Worm (Caenorhabditis elegans): ENCODE data around the gene ttr-7.

DNA sequence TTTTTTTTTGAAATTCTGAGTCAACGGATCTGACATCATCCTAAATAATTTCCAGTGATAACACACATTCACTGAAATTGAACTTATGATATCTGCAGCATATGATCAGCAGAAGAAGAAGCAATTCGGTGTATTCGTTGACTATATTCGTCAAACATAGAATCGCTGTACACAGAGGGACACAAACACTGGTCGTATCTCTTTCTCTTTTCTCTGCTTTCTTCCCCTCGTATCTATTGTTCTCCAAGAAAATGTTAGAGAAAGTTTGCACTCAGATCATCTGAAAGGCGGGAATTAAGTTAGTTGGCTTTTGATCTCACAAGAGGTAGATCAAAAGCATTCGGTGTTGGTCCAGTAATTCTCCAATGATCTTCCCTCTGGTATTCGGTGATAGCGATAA, 44.7 kb downstream of the ttr-7 start:
- no peak for TF ChIP-seq dpl-1 (GFP tag; optimal IDR thresholded peaks at IDR 0.05)
- TF ChIP-seq C17E4.6 (GFP tag; IDR thresholded peaks at IDR 0.05): no peak
- TF ChIP-seq T26A5.8 (tag; optimal IDR thresholded peaks at IDR 0.05): no peak

Data from whole organism, young adult.